Fruit fly (Drosophila melanogaster) whole organism, embryonic: ENCODE measurements around the gene P5CDh2.

Experiments
- Ada2b ChIP-seq: fragments of 200-800 bp; sonication (Bioruptor generic); IDR thresholded peaks from 2 replicates; pipeline ENCODE4 v1.3.6; 2022; ENCODE audit warnings: missing biosample characterization, missing genetic modification characterization
- Bdp1 ChIP-seq: fragments of 200-800 bp; sonication (Bioruptor generic); optimal IDR thresholded peaks from 3 replicates; lab custom pipeline; 2016; ENCODE audit warnings: missing biosample characterization, missing genetic modification characterization
- CG10366 ChIP-seq: fragments of 200-800 bp; sonication (Bioruptor generic); IDR thresholded peaks from 2 replicates; pipeline ENCODE4 v1.3.6; 2022; ENCODE audit warnings: missing biosample characterization, missing genetic modification characterization
- CG11504 ChIP-seq: fragments of 200-800 bp; sonication (Bioruptor generic); optimal IDR thresholded peaks from 3 replicates; lab custom pipeline; 2019; ENCODE audit warnings: missing biosample characterization, mild to moderate bottlenecking, missing genetic modification characterization, moderate library complexity
- CG14014 ChIP-seq: fragments of 200-800 bp; sonication (Bioruptor generic); IDR thresholded peaks from 2 replicates; pipeline ENCODE4 v1.3.6; 2022; ENCODE audit warnings: missing biosample characterization, missing genetic modification characterization
- CG14710 ChIP-seq: fragments of 200-800 bp; sonication (Bioruptor generic); optimal IDR thresholded peaks from 3 replicates; lab custom pipeline; 2019; ENCODE audit warnings: missing biosample characterization, mild to moderate bottlenecking, missing genetic modification characterization, moderate library complexity
- CG15269 ChIP-seq: fragments of 200-800 bp; sonication (Bioruptor generic); optimal IDR thresholded peaks from 2 replicates; lab custom pipeline; 2018; ENCODE audit warnings: missing biosample characterization, mild to moderate bottlenecking, missing genetic modification characterization, moderate library complexity
- CG15514 ChIP-seq: fragments of 200-800 bp; sonication (Bioruptor generic); optimal IDR thresholded peaks from 3 replicates; lab custom pipeline; 2017; ENCODE audit warnings: missing biosample characterization, missing genetic modification characterization, mild to moderate bottlenecking, moderate library complexity, missing genetic modification reagents
- CG17328 ChIP-seq: fragments of 200-800 bp; sonication (Bioruptor generic); IDR thresholded peaks from 2 replicates; pipeline ENCODE4 v1.3.6; 2022; ENCODE audit warnings: missing biosample characterization, missing genetic modification characterization
- CG17359 ChIP-seq: fragments of 200-800 bp; sonication (Bioruptor generic); optimal IDR thresholded peaks from 3 replicates; lab custom pipeline; 2018; ENCODE audit warnings: missing biosample characterization, mild to moderate bottlenecking, missing genetic modification characterization, moderate library complexity
- CG3281 ChIP-seq: fragments of 200-800 bp; sonication (Bioruptor generic); optimal IDR thresholded peaks from 3 replicates; lab custom pipeline; 2017; ENCODE audit warnings: missing biosample characterization, mild to moderate bottlenecking, missing genetic modification characterization
- CG3407 ChIP-seq: fragments of 200-800 bp; sonication (Bioruptor generic); optimal IDR thresholded peaks from 2 replicates; lab custom pipeline; 2018; ENCODE audit warnings: missing biosample characterization, mild to moderate bottlenecking, missing genetic modification characterization
- CG4328 ChIP-seq: fragments of 200-800 bp; sonication (Bioruptor generic); optimal IDR thresholded peaks from 3 replicates; lab custom pipeline; 2017; ENCODE audit warnings: missing biosample characterization, missing genetic modification reagents, missing genetic modification characterization
- CG4360 ChIP-seq: fragments of 200-800 bp; sonication (Bioruptor generic); IDR thresholded peaks from 2 replicates; pipeline ENCODE4 v1.3.6; 2022; ENCODE audit warnings: missing biosample characterization, missing genetic modification characterization
- CG4424 ChIP-seq: fragments of 200-800 bp; sonication (Bioruptor generic); optimal IDR thresholded peaks from 3 replicates; lab custom pipeline; 2016; ENCODE audit warnings: missing biosample characterization, missing genetic modification characterization
- CG4707 ChIP-seq: fragments of 200-800 bp; sonication (Bioruptor generic); optimal IDR thresholded peaks from 2 replicates; lab custom pipeline; 2018; ENCODE audit warnings: missing biosample characterization, mild to moderate bottlenecking, missing genetic modification characterization, moderate library complexity
- CG6689 ChIP-seq: fragments of 200-800 bp; sonication (Bioruptor generic); IDR thresholded peaks from 2 replicates; pipeline ENCODE4 v1.3.6; 2022; ENCODE audit warnings: missing biosample characterization, missing genetic modification characterization
- CG7928 ChIP-seq: fragments of 200-800 bp; sonication (Bioruptor generic); optimal IDR thresholded peaks from 2 replicates; lab custom pipeline; 2017; ENCODE audit warnings: missing biosample characterization, mild to moderate bottlenecking, missing genetic modification characterization
- CG8478 ChIP-seq: fragments of >200 bp; optimal IDR thresholded peaks from 2 replicates; lab custom pipeline; 2018
- CG9437 ChIP-seq: fragments of 200-800 bp; sonication (Bioruptor generic); optimal IDR thresholded peaks from 2 replicates; lab custom pipeline; 2018; ENCODE audit warnings: missing biosample characterization, mild to moderate bottlenecking, missing genetic modification characterization
- CG9817 ChIP-seq: fragments of 200-800 bp; sonication (Bioruptor generic); optimal IDR thresholded peaks from 2 replicates; lab custom pipeline; 2018; ENCODE audit warnings: missing biosample characterization, mild to moderate bottlenecking, missing genetic modification characterization, moderate library complexity
- CoRest ChIP-seq: fragments of 200-800 bp; sonication (Bioruptor generic); optimal IDR thresholded peaks from 3 replicates; lab custom pipeline; 2018; ENCODE audit warnings: missing biosample characterization, mild to moderate bottlenecking, missing genetic modification characterization, moderate library complexity
- Dbx ChIP-seq: fragments of 200-800 bp; sonication (Bioruptor generic); IDR thresholded peaks from 3 replicates; pipeline ENCODE4 v1.3.6; 2022; ENCODE audit warnings: missing biosample characterization, missing genetic modification characterization
- Dref ChIP-seq: fragments of 200-800 bp; sonication (Bioruptor generic); IDR thresholded peaks from 2 replicates; pipeline ENCODE4 v1.3.6; 2022; ENCODE audit warnings: missing biosample characterization, missing genetic modification characterization
- GATAe ChIP-seq: fragments of 200-800 bp; sonication (Bioruptor generic); conservative IDR thresholded peaks from 2 replicates; pipeline ENCODE4 v1.3.6; 2022; ENCODE audit warnings: missing biosample characterization, missing genetic modification characterization
- H15 ChIP-seq: fragments of 200-800 bp; sonication (Bioruptor generic); IDR thresholded peaks from 3 replicates; pipeline ENCODE4 v1.3.6; 2022; ENCODE audit warnings: missing biosample characterization, missing genetic modification characterization
- Hr3 ChIP-seq: fragments of 200-800 bp; sonication (Bioruptor generic); optimal IDR thresholded peaks from 3 replicates; lab custom pipeline; 2016; ENCODE audit warnings: missing biosample characterization, missing genetic modification characterization
- Hr51 ChIP-seq, 2 experiments: fragments of 200-800 bp; sonication (Bioruptor generic); optimal IDR thresholded peaks; 2 replicates in 1 of 2; 3 replicates in 1 of 2; lab custom pipeline; 2016 to 2018; ENCODE audit warnings: missing biosample characterization in 2 of 2, missing genetic modification characterization in 2 of 2, mild to moderate bottlenecking in 1 of 2, moderate library complexity in 1 of 2
- MESR4 ChIP-seq: fragments of 200-800 bp; sonication (Bioruptor generic); optimal IDR thresholded peaks from 2 replicates; lab custom pipeline; 2018; ENCODE audit warnings: missing biosample characterization, mild to moderate bottlenecking, missing genetic modification characterization, moderate library complexity
- NC2β ChIP-seq: fragments of 200-800 bp; sonication (Bioruptor generic); optimal IDR thresholded peaks from 2 replicates; lab custom pipeline; 2016; ENCODE audit warnings: missing biosample characterization, missing genetic modification characterization
- NFAT ChIP-seq: fragments of 200-800 bp; sonication (Bioruptor generic); IDR thresholded peaks from 2 replicates; pipeline ENCODE4 v1.3.6; 2022; ENCODE audit warnings: missing biosample characterization, missing genetic modification characterization
- Optix ChIP-seq: fragments of 200-800 bp; sonication (Bioruptor generic); IDR thresholded peaks from 3 replicates; pipeline ENCODE4 v1.3.6; 2022; ENCODE audit warnings: missing biosample characterization, missing genetic modification characterization
- Scr ChIP-seq: fragments of 200-800 bp; sonication (Bioruptor generic); IDR thresholded peaks from 2 replicates; pipeline ENCODE4 v1.3.6; 2022; ENCODE audit warnings: missing biosample characterization, missing genetic modification characterization; ENCODE audit not compliant: partially characterized antibody
- Sox100B ChIP-seq: fragments of 200-800 bp; sonication (Bioruptor generic); optimal IDR thresholded peaks from 3 replicates; lab custom pipeline; 2018; ENCODE audit warnings: missing biosample characterization, mild to moderate bottlenecking, missing genetic modification characterization
- TFAM ChIP-seq: fragments of 200-800 bp; sonication (Bioruptor generic); optimal IDR thresholded peaks from 2 replicates; lab custom pipeline; 2017; ENCODE audit warnings: missing biosample characterization, missing genetic modification characterization, inconsistent platforms
- bigmax ChIP-seq: fragments of 200-800 bp; sonication (Bioruptor generic); optimal IDR thresholded peaks from 2 replicates; lab custom pipeline; 2018; ENCODE audit warnings: missing biosample characterization, mild to moderate bottlenecking, missing genetic modification characterization
- bowl ChIP-seq: fragments of 200-800 bp; sonication (Bioruptor generic); IDR thresholded peaks from 2 replicates; pipeline ENCODE4 v1.3.6; 2022; ENCODE audit warnings: missing biosample characterization, missing genetic modification characterization
- disco-r ChIP-seq: fragments of 200-800 bp; sonication (Bioruptor generic); optimal IDR thresholded peaks from 2 replicates; lab custom pipeline; 2016; ENCODE audit warnings: missing biosample characterization, missing genetic modification characterization
- fd64A ChIP-seq: fragments of 200-800 bp; sonication (Bioruptor generic); optimal IDR thresholded peaks from 3 replicates; lab custom pipeline; 2018; ENCODE audit warnings: missing biosample characterization, mild to moderate bottlenecking, missing genetic modification characterization
- hkb ChIP-seq, 2 experiments: fragments of 200-800 bp in 1 of 2; fragments of >200 bp in 1 of 2; sonication (Bioruptor generic) in 1 of 2; IDR thresholded peaks in 1 of 2; optimal IDR thresholded peaks in 1 of 2; 2 replicates each; pipeline versions ENCODE4 v1.3.6 to Lab custom; 2017 to 2022; ENCODE audit warnings: missing biosample characterization in 1 of 2, missing genetic modification characterization in 1 of 2
- luna ChIP-seq: fragments of 200-800 bp; sonication (Bioruptor generic); optimal IDR thresholded peaks from 2 replicates; lab custom pipeline; 2016; ENCODE audit warnings: missing biosample characterization, missing genetic modification characterization
- org-1 ChIP-seq: fragments of 200-800 bp; sonication (Bioruptor generic); optimal IDR thresholded peaks from 2 replicates; lab custom pipeline; 2017; ENCODE audit warnings: missing biosample characterization, missing genetic modification characterization
- rib ChIP-seq: fragments of 200-800 bp; sonication (Bioruptor generic); IDR thresholded peaks from 2 replicates; pipeline ENCODE4 v1.3.6; 2022; ENCODE audit warnings: missing biosample characterization, missing genetic modification characterization
- schlank ChIP-seq: fragments of 200-800 bp; sonication (Bioruptor generic); optimal IDR thresholded peaks from 2 replicates; lab custom pipeline; 2018; ENCODE audit warnings: missing biosample characterization, mild to moderate bottlenecking, missing genetic modification characterization
- sens-2 ChIP-seq: fragments of 200-800 bp; sonication (Bioruptor generic); IDR thresholded peaks from 2 replicates; pipeline ENCODE4 v1.3.6; 2022; ENCODE audit warnings: missing biosample characterization, missing genetic modification characterization
- sob ChIP-seq: fragments of 200-800 bp; sonication (Bioruptor generic); IDR thresholded peaks from 2 replicates; pipeline ENCODE4 v1.3.6; 2022; ENCODE audit warnings: missing biosample characterization, missing genetic modification characterization
- sug ChIP-seq: fragments of 200-800 bp; optimal IDR thresholded peaks from 2 replicates; lab custom pipeline; 2019; ENCODE audit warnings: missing biosample characterization, mild to moderate bottlenecking, missing genetic modification characterization, moderate library complexity
- trem ChIP-seq: fragments of 200-800 bp; optimal IDR thresholded peaks from 3 replicates; lab custom pipeline; 2019; ENCODE audit warnings: missing biosample characterization, mild to moderate bottlenecking, missing genetic modification characterization, moderate library complexity
- tx ChIP-seq: fragments of 200-800 bp; sonication (Bioruptor generic); optimal IDR thresholded peaks from 2 replicates; lab custom pipeline; 2016; ENCODE audit warnings: missing biosample characterization, missing genetic modification characterization
- vfl ChIP-seq: fragments of 200-800 bp; sonication (Bioruptor generic); optimal IDR thresholded peaks from 2 replicates; lab custom pipeline; 2016; ENCODE audit warnings: missing biosample characterization, missing genetic modification characterization
- vnd ChIP-seq: fragments of 200-800 bp; sonication (Bioruptor generic); IDR thresholded peaks from 3 replicates; pipeline ENCODE4 v1.3.6; 2022; ENCODE audit warnings: missing biosample characterization, missing genetic modification characterization; ENCODE audit not compliant: partially characterized antibody

The P5CDh2 gene

DNA sequence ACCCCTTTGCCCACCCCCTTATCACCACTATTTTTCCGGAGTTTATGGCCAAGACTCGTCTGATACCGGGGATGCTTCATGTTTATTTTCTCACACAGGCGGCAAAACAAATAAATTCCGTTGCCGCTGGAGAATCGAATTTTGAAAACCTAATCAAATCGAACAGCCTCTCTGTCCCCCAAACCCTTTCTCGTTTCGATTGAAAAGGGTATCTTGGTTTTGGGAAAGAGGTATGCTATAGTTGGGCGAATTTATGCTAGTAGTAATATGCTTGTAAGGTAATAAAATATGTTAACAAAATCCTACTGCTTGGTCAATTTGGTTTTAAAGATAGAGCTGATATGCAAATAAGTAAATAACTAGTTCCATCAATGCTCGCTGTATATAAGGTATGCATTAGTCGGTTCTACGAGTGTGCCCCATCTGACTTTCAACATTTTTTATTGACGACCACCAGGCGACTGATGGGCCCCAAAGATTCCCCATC lies 49.7 kb upstream of the P5CDh2 start (continued):
- TF ChIP-seq Dref (GFP tag; lab: Robert Waterston, UW) (no peak), CG11504 (tag; lab: Kevin White, UChicago) (peak; percentile 71), CoRest (peak; percentile 81), CG17359 (tag; lab: Kevin White, UChicago) (peak; percentile 65), NC2β (GFP tag; lab: Kevin White, UChicago) (peak; percentile 85), Ada2b (GFP tag; lab: Robert Waterston, UW) (peak; percentile 41), hkb (optimal IDR thresholded peaks at IDR 0.05; lab: Kevin White, UChicago) (no peak), hkb (GFP tag; IDR thresholded peaks at IDR 0.05; lab: Robert Waterston, UW) (peak; percentile 67), Optix (GFP tag; lab: Robert Waterston, UW) (peak; percentile 84), tx (GFP tag; lab: Kevin White, UChicago) (peak; percentile 80), vfl (GFP tag; lab: Kevin White, UChicago) (no peak), trem (tag; lab: Kevin White, UChicago) (peak; percentile 68), Scr (GFP tag; lab: Robert Waterston, UW) (no peak), sug (tag; lab: Kevin White, UChicago) (no peak), bowl (no peak), fd64A (GFP tag; lab: Kevin White, UChicago) (no peak), NFAT (no peak), Hr51 (GFP tag; optimal IDR thresholded peaks at IDR 0.05; lab: Kevin White, UChicago) (peak in 1 of 2 experiments; percentile 1), GATAe (GFP tag; lab: Robert Waterston, UW) (no peak), CG15514 (GFP tag; lab: Kevin White, UChicago) (no peak), CG9817 (tag; lab: Kevin White, UChicago) (no peak), MESR4 (GFP tag; lab: Kevin White, UChicago) (no peak), luna (GFP tag; lab: Kevin White, UChicago) (no peak), Sox100B (peak; percentile 28), CG4328 (GFP tag; lab: Kevin White, UChicago) (no peak), Dbx (no peak), Bdp1 (GFP tag; lab: Kevin White, UChicago) (peak; percentile 56), CG10366 (GFP tag; lab: Robert Waterston, UW) (peak; percentile 76), sens-2 (peak; percentile 46; the same call in 1 of the 2 replicates), CG17328 (GFP tag; lab: Robert Waterston, UW) (peak; percentile 91), vnd (GFP tag; lab: Robert Waterston, UW) (no peak), CG6689 (peak; percentile 80), Hr3 (GFP tag; lab: Kevin White, UChicago) (peak; percentile 78), CG15269 (tag; lab: Kevin White, UChicago) (peak; percentile 44), disco-r (GFP tag; lab: Kevin White, UChicago) (peak; percentile 7), CG14014 (0 out of 2 replicates have a peak, but pooled peaks have one; percentile 25), CG4424 (GFP tag; lab: Kevin White, UChicago) (peak; percentile 71), CG4707 (peak; percentile 74), schlank (tag; lab: Kevin White, UChicago) (no peak), rib (no peak), CG4360 (GFP tag; lab: Robert Waterston, UW) (peak; percentile 40), CG3407 (peak; percentile 50), CG14710 (tag; lab: Kevin White, UChicago) (peak; percentile 77), org-1 (GFP tag; lab: Kevin White, UChicago) (peak; percentile 21), CG7928 (GFP tag; lab: Kevin White, UChicago) (no peak), H15 (peak; percentile 82), bigmax (GFP tag; lab: Kevin White, UChicago) (no peak), CG8478 (no peak), TFAM (GFP tag; lab: Kevin White, UChicago) (no peak), sob (GFP tag; lab: Robert Waterston, UW) (no peak), CG3281 (GFP tag; lab: Kevin White, UChicago) (no peak), CG9437 (GFP tag; lab: Kevin White, UChicago) (peak; percentile 62)
